Fruit fly (Drosophila melanogaster) whole organism, embryonic: ENCODE measurements around the gene Jon66Cii.
A peak's percentile ranks its signal among the peaks of the same experiment; 100 is the strongest.

Experiments
- ATbp ChIP-seq: fragments of 200-800 bp; sonication (Bioruptor generic); optimal IDR thresholded peaks from 2 replicates; lab custom pipeline; 2017; ENCODE audit warnings: missing biosample characterization, mild to moderate bottlenecking, missing genetic modification characterization, missing genetic modification reagents
- CG1024 ChIP-seq: fragments of 200-800 bp; sonication (Bioruptor generic); IDR thresholded peaks from 2 replicates; pipeline ENCODE4 v1.3.6; 2022; ENCODE audit warnings: missing biosample characterization, missing genetic modification characterization
- CG10366 ChIP-seq: fragments of 200-800 bp; sonication (Bioruptor generic); IDR thresholded peaks from 2 replicates; pipeline ENCODE4 v1.3.6; 2022; ENCODE audit warnings: missing biosample characterization, missing genetic modification characterization
- CG10959 ChIP-seq: fragments of 200-800 bp; sonication (Bioruptor generic); IDR thresholded peaks from 2 replicates; pipeline ENCODE4 v1.3.6; 2022; ENCODE audit warnings: missing biosample characterization, missing genetic modification characterization
- CG12391 ChIP-seq: fragments of 200-800 bp; sonication (Bioruptor generic); optimal IDR thresholded peaks from 3 replicates; lab custom pipeline; 2018; ENCODE audit warnings: missing biosample characterization, mild to moderate bottlenecking, missing genetic modification characterization, moderate library complexity
- CG12942 ChIP-seq: fragments of 200-800 bp; sonication (Bioruptor generic); optimal IDR thresholded peaks from 3 replicates; lab custom pipeline; 2016; ENCODE audit warnings: missing biosample characterization, missing genetic modification characterization
- CG13424 ChIP-seq: fragments of 200-800 bp; sonication (Bioruptor generic); optimal IDR thresholded peaks from 2 replicates; lab custom pipeline; 2019; ENCODE audit warnings: missing biosample characterization, mild to moderate bottlenecking, missing genetic modification characterization, moderate library complexity
- CG13775 ChIP-seq: fragments of 200-800 bp; sonication (Bioruptor generic); optimal IDR thresholded peaks from 3 replicates; lab custom pipeline; 2017; ENCODE audit warnings: missing biosample characterization, mild to moderate bottlenecking, missing genetic modification characterization
- CG15269 ChIP-seq: fragments of 200-800 bp; sonication (Bioruptor generic); optimal IDR thresholded peaks from 2 replicates; lab custom pipeline; 2018; ENCODE audit warnings: missing biosample characterization, mild to moderate bottlenecking, missing genetic modification characterization, moderate library complexity
- CG15479 ChIP-seq: fragments of 200-800 bp; sonication (Bioruptor generic); optimal IDR thresholded peaks from 3 replicates; lab custom pipeline; 2019; ENCODE audit warnings: missing biosample characterization, mild to moderate bottlenecking, missing genetic modification characterization, moderate library complexity
- CG17568 ChIP-seq: fragments of 200-800 bp; sonication (Bioruptor generic); optimal IDR thresholded peaks from 2 replicates; lab custom pipeline; 2018; ENCODE audit warnings: missing biosample characterization, mild to moderate bottlenecking, missing genetic modification characterization, moderate library complexity
- CG2116 ChIP-seq: fragments of 200-800 bp; sonication (Bioruptor generic); optimal IDR thresholded peaks from 3 replicates; lab custom pipeline; 2018; ENCODE audit warnings: missing biosample characterization, mild to moderate bottlenecking, missing genetic modification characterization
- CG2712 ChIP-seq: fragments of 200-800 bp; optimal IDR thresholded peaks from 3 replicates; lab custom pipeline; 2019; ENCODE audit warnings: missing biosample characterization, mild to moderate bottlenecking, missing genetic modification characterization, moderate library complexity
- CG5245 ChIP-seq: fragments of 200-800 bp; sonication (Bioruptor generic); optimal IDR thresholded peaks from 3 replicates; lab custom pipeline; 2016; ENCODE audit warnings: missing biosample characterization, missing genetic modification characterization
- CG9609 ChIP-seq: fragments of 200-800 bp; sonication (Bioruptor generic); optimal IDR thresholded peaks from 3 replicates; lab custom pipeline; 2016; ENCODE audit warnings: missing biosample characterization, missing genetic modification characterization
- Dek ChIP-seq: fragments of 200-800 bp; sonication (Bioruptor generic); optimal IDR thresholded peaks from 3 replicates; lab custom pipeline; 2019; ENCODE audit warnings: missing biosample characterization, mild to moderate bottlenecking, missing genetic modification characterization, moderate library complexity
- Dp ChIP-seq: fragments of 200-800 bp; sonication (Bioruptor generic); optimal IDR thresholded peaks from 2 replicates; lab custom pipeline; 2018; ENCODE audit warnings: missing biosample characterization, mild to moderate bottlenecking, missing genetic modification characterization, moderate library complexity
- Elba2 ChIP-seq: fragments of 200-800 bp; sonication (Bioruptor generic); optimal IDR thresholded peaks from 3 replicates; lab custom pipeline; 2016; ENCODE audit warnings: missing biosample characterization, missing genetic modification characterization
- Gug ChIP-seq: fragments of 200-800 bp; sonication (Bioruptor generic); IDR thresholded peaks from 4 replicates; pipeline ENCODE4 v1.3.6; 2022; ENCODE audit warnings: missing biosample characterization, missing genetic modification characterization
- HmgZ ChIP-seq: fragments of 200-800 bp; sonication (Bioruptor generic); optimal IDR thresholded peaks from 2 replicates; lab custom pipeline; 2018; ENCODE audit warnings: missing biosample characterization, mild to moderate bottlenecking, missing genetic modification characterization
- Meics ChIP-seq: fragments of 200-800 bp; sonication (Bioruptor generic); optimal IDR thresholded peaks from 2 replicates; lab custom pipeline; 2017; ENCODE audit warnings: missing biosample characterization, mild to moderate bottlenecking, missing genetic modification characterization
- Myb ChIP-seq: fragments of 200-800 bp; sonication (Bioruptor generic); optimal IDR thresholded peaks from 2 replicates; lab custom pipeline; 2016; ENCODE audit warnings: missing biosample characterization, missing genetic modification characterization
- Oli ChIP-seq: fragments of 200-800 bp; sonication (Bioruptor generic); optimal IDR thresholded peaks from 2 replicates; lab custom pipeline; 2018; ENCODE audit warnings: missing biosample characterization, mild to moderate bottlenecking, missing genetic modification characterization, moderate library complexity
- Sin3A ChIP-seq: fragments of >200 bp; optimal IDR thresholded peaks from 2 replicates; lab custom pipeline; 2018
- Sry-β ChIP-seq: fragments of 200-800 bp; sonication (Bioruptor generic); optimal IDR thresholded peaks from 2 replicates; lab custom pipeline; 2018; ENCODE audit warnings: missing biosample characterization, mild to moderate bottlenecking, missing genetic modification characterization, moderate library complexity
- Stat92E ChIP-seq, 3 experiments: fragments of >200 bp in 2 of 3; fragments of 200-800 bp in 1 of 3; sonication (Bioruptor generic) in 1 of 3; optimal IDR thresholded peaks; 2 replicates each; lab custom pipeline; 2017 to 2019; ENCODE audit warnings: missing biosample characterization in 3 of 3, missing genetic modification characterization in 3 of 3, mild to moderate bottlenecking in 1 of 3, moderate library complexity in 1 of 3
- Trl ChIP-seq, 3 experiments: fragments of >200 bp in 2 of 3; fragments of 200-800 bp in 1 of 3; sonication (Bioruptor generic) in 1 of 3; optimal IDR thresholded peaks; 2 replicates in 1 of 3; 3 replicates in 2 of 3; lab custom pipeline; 2016 to 2017; ENCODE audit warnings: missing biosample characterization in 1 of 3, missing genetic modification characterization in 1 of 3
- Vsx1 ChIP-seq: fragments of 200-800 bp; sonication (Bioruptor generic); optimal IDR thresholded peaks from 2 replicates; lab custom pipeline; 2017; ENCODE audit warnings: missing biosample characterization, mild to moderate bottlenecking, missing genetic modification characterization, missing genetic modification reagents
- ara ChIP-seq: fragments of 200-800 bp; sonication (Bioruptor generic); IDR thresholded peaks from 2 replicates; pipeline ENCODE4 v1.3.6; 2022; ENCODE audit warnings: missing biosample characterization, missing genetic modification characterization
- chinmo ChIP-seq: fragments of 200-800 bp; sonication (Bioruptor generic); IDR thresholded peaks from 4 replicates; pipeline ENCODE4 v1.3.6; 2022; ENCODE audit warnings: missing biosample characterization, missing genetic modification characterization; ENCODE audit not compliant: partially characterized antibody
- danr ChIP-seq: fragments of 200-800 bp; sonication (Bioruptor generic); IDR thresholded peaks from 2 replicates; pipeline ENCODE4 v1.3.6; 2022; ENCODE audit warnings: missing biosample characterization, missing genetic modification characterization
- dpn ChIP-seq, 2 experiments: fragments of 200-800 bp; sonication (Bioruptor generic); optimal IDR thresholded peaks; 3 replicates each; lab custom pipeline; 2016; ENCODE audit warnings: missing biosample characterization in 2 of 2, missing genetic modification characterization in 2 of 2
- emc ChIP-seq: fragments of 200-800 bp; sonication (Bioruptor generic); optimal IDR thresholded peaks from 2 replicates; lab custom pipeline; 2016; ENCODE audit warnings: missing biosample characterization, missing genetic modification characterization
- ewg ChIP-seq: fragments of 200-800 bp; sonication (Bioruptor generic); optimal IDR thresholded peaks from 3 replicates; lab custom pipeline; 2017; ENCODE audit warnings: mild to moderate bottlenecking, missing biosample characterization, missing genetic modification reagents, missing genetic modification characterization
- gcm2 ChIP-seq: fragments of 200-800 bp; sonication (Bioruptor generic); optimal IDR thresholded peaks from 2 replicates; lab custom pipeline; 2016; ENCODE audit warnings: missing biosample characterization, missing genetic modification characterization
- gfzf ChIP-seq: fragments of 200-800 bp; sonication (Bioruptor generic); optimal IDR thresholded peaks from 2 replicates; lab custom pipeline; 2016; ENCODE audit warnings: missing biosample characterization, mild to moderate bottlenecking, missing genetic modification characterization, moderate library complexity
- kni ChIP-seq: fragments of 200-800 bp; sonication (Bioruptor generic); optimal IDR thresholded peaks from 3 replicates; lab custom pipeline; 2017; ENCODE audit warnings: mild to moderate bottlenecking, missing biosample characterization, missing genetic modification reagents, missing genetic modification characterization
- p53 ChIP-seq: fragments of 200-800 bp; sonication (Bioruptor generic); optimal IDR thresholded peaks from 2 replicates; lab custom pipeline; 2016; ENCODE audit warnings: missing biosample characterization, missing genetic modification characterization
- pita ChIP-seq: fragments of 200-800 bp; sonication (Bioruptor generic); optimal IDR thresholded peaks from 2 replicates; lab custom pipeline; 2017; ENCODE audit warnings: missing biosample characterization, mild to moderate bottlenecking, missing genetic modification characterization
- psq ChIP-seq: fragments of 200-800 bp; sonication (Bioruptor generic); optimal IDR thresholded peaks from 2 replicates; lab custom pipeline; 2017; ENCODE audit warnings: missing biosample characterization, missing genetic modification characterization
- scrt ChIP-seq: fragments of 200-800 bp; sonication (Bioruptor generic); optimal IDR thresholded peaks from 2 replicates; lab custom pipeline; 2018; ENCODE audit warnings: missing biosample characterization, mild to moderate bottlenecking, missing genetic modification characterization, moderate library complexity
- sima ChIP-seq: fragments of 200-800 bp; sonication (Bioruptor generic); optimal IDR thresholded peaks from 2 replicates; lab custom pipeline; 2016; ENCODE audit warnings: missing biosample characterization, missing genetic modification characterization
- tio ChIP-seq: fragments of 200-800 bp; sonication (Bioruptor generic); optimal IDR thresholded peaks from 2 replicates; lab custom pipeline; 2017; ENCODE audit warnings: missing biosample characterization, missing genetic modification characterization, inconsistent platforms
- tup ChIP-seq: fragments of 200-800 bp; sonication (Bioruptor generic); optimal IDR thresholded peaks from 2 replicates; lab custom pipeline; 2016; ENCODE audit warnings: missing biosample characterization, mild to moderate bottlenecking, missing genetic modification characterization, moderate library complexity
- zfh2 ChIP-seq: fragments of 200-800 bp; sonication (Bioruptor generic); optimal IDR thresholded peaks from 2 replicates; lab custom pipeline; 2016; ENCODE audit warnings: missing biosample characterization, missing genetic modification characterization

Jon66Cii gene

dm6 chr3L:8440771-8441549 is 47.5 kb upstream of the Jon66Cii start (continued):
- TF ChIP-seq CG2712 (tag; lab: Kevin White, UChicago) = peak; percentile 29
- no peak for TF ChIP-seq Elba2 (GFP tag; lab: Kevin White, UChicago)
- TF ChIP-seq CG10959 (GFP tag; lab: Robert Waterston, UW) = no peak
- TF ChIP-seq gcm2 (GFP tag; lab: Kevin White, UChicago) = no peak
- TF ChIP-seq danr (GFP tag; lab: Robert Waterston, UW) = no peak
- no peak for TF ChIP-seq Sin3A (lab: Kevin White, UChicago)
- TF ChIP-seq CG12942 = peak; percentile 13
- peak; percentile 25 for TF ChIP-seq CG13424 (tag; lab: Kevin White, UChicago)
- TF ChIP-seq CG1024 = no peak
- peak; percentile 16; the same call in 1 of the 2 replicates for TF ChIP-seq ara (GFP tag; lab: Robert Waterston, UW)
- peak; percentile 41 for TF ChIP-seq CG12391 (tag; lab: Kevin White, UChicago)
- peak; percentile 75 for TF ChIP-seq ATbp (GFP tag; lab: Kevin White, UChicago)
- TF ChIP-seq tup (GFP tag; lab: Kevin White, UChicago) = no peak
- peak; percentile 47 for TF ChIP-seq psq (GFP tag; lab: Kevin White, UChicago)
- peak; percentile 29 for TF ChIP-seq sima (GFP tag; lab: Kevin White, UChicago)
- TF ChIP-seq Meics (GFP tag; lab: Kevin White, UChicago) = peak; percentile 63
- TF ChIP-seq emc (GFP tag; lab: Kevin White, UChicago) = peak; percentile 22
- peak; percentile 46 for TF ChIP-seq CG13775 (GFP tag; lab: Kevin White, UChicago)
- peak; percentile 7 for TF ChIP-seq HmgZ
- no peak for TF ChIP-seq p53
- TF ChIP-seq scrt = no peak
- TF ChIP-seq CG9609 (GFP tag; lab: Kevin White, UChicago) = peak; percentile 19
- no peak for TF ChIP-seq Dek (tag; lab: Kevin White, UChicago)
- no peak for TF ChIP-seq kni
- TF ChIP-seq Stat92E (GFP tag; optimal IDR thresholded peaks at IDR 0.05; lab: Kevin White, UChicago) = no peak
- 0 out of 2 replicates have a peak, but pooled peaks have one; percentile 35 for TF ChIP-seq CG10366 (GFP tag; lab: Robert Waterston, UW)
- TF ChIP-seq Vsx1 = peak; percentile 4
- TF ChIP-seq CG5245 (GFP tag; lab: Kevin White, UChicago) = no peak
- peak; percentile 53; the same call in 1 of the 4 replicates for TF ChIP-seq chinmo (GFP tag; lab: Robert Waterston, UW)
- peak; percentile 32 for TF ChIP-seq CG17568 (GFP tag; lab: Kevin White, UChicago)
- no peak for TF ChIP-seq pita (GFP tag; lab: Kevin White, UChicago)
- no peak for TF ChIP-seq gfzf (GFP tag; lab: Kevin White, UChicago)
- no peak for TF ChIP-seq Myb (GFP tag; lab: Kevin White, UChicago)
- TF ChIP-seq dpn (GFP tag; optimal IDR thresholded peaks at IDR 0.05; lab: Kevin White, UChicago) = peak; percentile 25 to 47
- TF ChIP-seq CG15269 (tag; lab: Kevin White, UChicago) = peak; percentile 60
- no peak for TF ChIP-seq Sry-β (GFP tag; lab: Kevin White, UChicago)
- peak; percentile 37 for TF ChIP-seq tio (GFP tag; lab: Kevin White, UChicago)
- no peak for TF ChIP-seq Trl (optimal IDR thresholded peaks at IDR 0.05; lab: Kevin White, UChicago)
- peak; percentile 28 for TF ChIP-seq Trl (GFP tag; optimal IDR thresholded peaks at IDR 0.05; lab: Kevin White, UChicago)
- no peak for TF ChIP-seq CG2116
- no peak for TF ChIP-seq Oli
- TF ChIP-seq CG15479 (GFP tag; lab: Kevin White, UChicago) = no peak
- no peak for TF ChIP-seq Dp (GFP tag; lab: Kevin White, UChicago)
- TF ChIP-seq ewg = peak; percentile 55
- peak; percentile 21 for TF ChIP-seq zfh2 (GFP tag; lab: Kevin White, UChicago)
- no peak; the same call in 3 of the 4 replicates for TF ChIP-seq Gug (GFP tag; lab: Robert Waterston, UW)
